Fruit fly (Drosophila melanogaster) whole organism, embryonic: ENCODE measurements around the gene spo.
A peak's percentile ranks its signal among the peaks of the same experiment; 100 is the strongest.

ENCODE experiments used
- CG10274 ChIP-seq: fragments of 200-800 bp; sonication (Bioruptor generic); optimal IDR thresholded peaks from 3 replicates; lab custom pipeline; 2017; ENCODE audit warnings: missing biosample characterization, mild to moderate bottlenecking, missing genetic modification characterization
- CG10979 ChIP-seq: fragments of 200-800 bp; sonication (Bioruptor generic); optimal IDR thresholded peaks from 2 replicates; lab custom pipeline; 2018; ENCODE audit warnings: missing biosample characterization, mild to moderate bottlenecking, missing genetic modification characterization, moderate library complexity
- CG11560 ChIP-seq: fragments of 200-800 bp; sonication (Bioruptor generic); IDR thresholded peaks from 3 replicates; pipeline ENCODE4 v1.3.6; 2022; ENCODE audit warnings: missing biosample characterization, missing genetic modification characterization
- CG13287 ChIP-seq: fragments of 200-800 bp; sonication (Bioruptor generic); IDR thresholded peaks from 2 replicates; pipeline ENCODE4 v1.3.6; 2022; ENCODE audit warnings: missing biosample characterization, missing genetic modification characterization; ENCODE audit not compliant: partially characterized antibody
- CG14014 ChIP-seq: fragments of 200-800 bp; sonication (Bioruptor generic); IDR thresholded peaks from 2 replicates; pipeline ENCODE4 v1.3.6; 2022; ENCODE audit warnings: missing biosample characterization, missing genetic modification characterization
- CG17829 ChIP-seq: fragments of 200-800 bp; optimal IDR thresholded peaks from 2 replicates; lab custom pipeline; 2019; ENCODE audit warnings: missing biosample characterization, mild to moderate bottlenecking, missing genetic modification characterization, moderate library complexity
- CG18262 ChIP-seq: fragments of 200-800 bp; optimal IDR thresholded peaks from 3 replicates; lab custom pipeline; 2019; ENCODE audit warnings: missing biosample characterization, mild to moderate bottlenecking, missing genetic modification characterization, moderate library complexity
- CG2116 ChIP-seq: fragments of 200-800 bp; sonication (Bioruptor generic); optimal IDR thresholded peaks from 3 replicates; lab custom pipeline; 2018; ENCODE audit warnings: missing biosample characterization, mild to moderate bottlenecking, missing genetic modification characterization
- CG2678 ChIP-seq: fragments of 200-800 bp; sonication (Bioruptor generic); optimal IDR thresholded peaks from 3 replicates; lab custom pipeline; 2019; ENCODE audit warnings: missing biosample characterization, mild to moderate bottlenecking, missing genetic modification characterization, moderate library complexity
- CG34224 ChIP-seq: fragments of 200-800 bp; sonication (Bioruptor generic); IDR thresholded peaks from 3 replicates; pipeline ENCODE4 v1.3.6; 2022; ENCODE audit warnings: missing biosample characterization, missing genetic modification characterization; ENCODE audit not compliant: partially characterized antibody
- CG3995 ChIP-seq: fragments of 200-800 bp; sonication (Bioruptor generic); optimal IDR thresholded peaks from 3 replicates; lab custom pipeline; 2016; ENCODE audit warnings: missing biosample characterization, missing genetic modification characterization
- CG8290 ChIP-seq, 3 experiments: fragments of 200-800 bp; sonication (Bioruptor generic); optimal IDR thresholded peaks; 2 replicates each; lab custom pipeline; 2016 to 2019; ENCODE audit warnings: missing biosample characterization in 3 of 3, missing genetic modification characterization in 3 of 3, mild to moderate bottlenecking in 2 of 3, moderate library complexity in 1 of 3
- CTCF ChIP-seq: fragments of 200-800 bp; sonication (Bioruptor generic); optimal IDR thresholded peaks from 2 replicates; lab custom pipeline; 2017; ENCODE audit warnings: missing biosample characterization, mild to moderate bottlenecking, missing genetic modification characterization, moderate library complexity
- Dll ChIP-seq: fragments of 200-800 bp; sonication (Bioruptor generic); IDR thresholded peaks from 4 replicates; pipeline ENCODE4 v1.3.6; 2022; ENCODE audit warnings: missing biosample characterization, missing genetic modification characterization; ENCODE audit not compliant: partially characterized antibody
- Dp ChIP-seq: fragments of 200-800 bp; sonication (Bioruptor generic); optimal IDR thresholded peaks from 2 replicates; lab custom pipeline; 2018; ENCODE audit warnings: missing biosample characterization, mild to moderate bottlenecking, missing genetic modification characterization, moderate library complexity
- Elba2 ChIP-seq: fragments of 200-800 bp; sonication (Bioruptor generic); optimal IDR thresholded peaks from 3 replicates; lab custom pipeline; 2016; ENCODE audit warnings: missing biosample characterization, missing genetic modification characterization
- Ets97D ChIP-seq: fragments of 200-800 bp; sonication (Bioruptor generic); optimal IDR thresholded peaks from 3 replicates; lab custom pipeline; 2016; ENCODE audit warnings: missing biosample characterization, missing genetic modification characterization
- MBD-R2 ChIP-seq: fragments of 200-800 bp; sonication (Bioruptor generic); IDR thresholded peaks from 2 replicates; pipeline ENCODE4 v1.3.6; 2022; ENCODE audit warnings: missing biosample characterization, missing genetic modification characterization
- Med ChIP-seq: fragments of 200-800 bp; sonication (Bioruptor generic); peaks from one replicate; lab custom pipeline; 2016; ENCODE audit warnings: missing biosample characterization, missing genetic modification characterization, mild to moderate bottlenecking, inconsistent platforms, moderate library complexity
- Mrtf ChIP-seq: fragments of 200-800 bp; sonication (Bioruptor generic); IDR thresholded peaks from 3 replicates; pipeline ENCODE4 v1.3.6; 2022; ENCODE audit warnings: missing biosample characterization, missing genetic modification characterization
- NFAT ChIP-seq: fragments of 200-800 bp; sonication (Bioruptor generic); IDR thresholded peaks from 2 replicates; pipeline ENCODE4 v1.3.6; 2022; ENCODE audit warnings: missing biosample characterization, missing genetic modification characterization
- Nf-YC ChIP-seq: fragments of 200-800 bp; optimal IDR thresholded peaks from 3 replicates; lab custom pipeline; 2019; ENCODE audit warnings: missing biosample characterization, mild to moderate bottlenecking, missing genetic modification characterization, moderate library complexity
- Oli ChIP-seq: fragments of 200-800 bp; sonication (Bioruptor generic); optimal IDR thresholded peaks from 2 replicates; lab custom pipeline; 2018; ENCODE audit warnings: missing biosample characterization, mild to moderate bottlenecking, missing genetic modification characterization, moderate library complexity
- PHDP ChIP-seq: fragments of 200-800 bp; sonication (Bioruptor generic); optimal IDR thresholded peaks from 3 replicates; lab custom pipeline; 2018; ENCODE audit warnings: missing biosample characterization, mild to moderate bottlenecking, missing genetic modification characterization, moderate library complexity
- Poxn ChIP-seq: fragments of 200-800 bp; sonication (Bioruptor generic); IDR thresholded peaks from 2 replicates; pipeline ENCODE4 v1.3.6; 2022; ENCODE audit warnings: missing biosample characterization, missing genetic modification characterization
- Stat92E ChIP-seq, 3 experiments: fragments of >200 bp in 2 of 3; fragments of 200-800 bp in 1 of 3; sonication (Bioruptor generic) in 1 of 3; optimal IDR thresholded peaks; 2 replicates each; lab custom pipeline; 2017 to 2019; ENCODE audit warnings: missing biosample characterization in 3 of 3, missing genetic modification characterization in 3 of 3, mild to moderate bottlenecking in 1 of 3, moderate library complexity in 1 of 3
- Xbp1 ChIP-seq: fragments of 200-800 bp; sonication (Bioruptor generic); optimal IDR thresholded peaks from 3 replicates; lab custom pipeline; 2016; ENCODE audit warnings: missing biosample characterization, mild to moderate bottlenecking, missing genetic modification characterization
- abd-A ChIP-seq: fragments of 200-800 bp; sonication (Bioruptor generic); optimal IDR thresholded peaks from 3 replicates; lab custom pipeline; 2019; ENCODE audit warnings: missing biosample characterization, mild to moderate bottlenecking, missing genetic modification characterization, moderate library complexity
- bbx ChIP-seq: fragments of 200-800 bp; sonication (Bioruptor generic); IDR thresholded peaks from 2 replicates; pipeline ENCODE4 v1.3.6; 2022; ENCODE audit warnings: missing biosample characterization, missing genetic modification characterization; ENCODE audit not compliant: partially characterized antibody
- ci ChIP-seq: fragments of 200-800 bp; sonication (Bioruptor generic); IDR thresholded peaks from 3 replicates; pipeline ENCODE4 v1.3.6; 2022; ENCODE audit warnings: missing biosample characterization, missing genetic modification characterization
- crc ChIP-seq: fragments of 200-800 bp; sonication (Bioruptor generic); optimal IDR thresholded peaks from 2 replicates; lab custom pipeline; 2016; ENCODE audit warnings: missing biosample characterization, missing genetic modification characterization
- danr ChIP-seq: fragments of 200-800 bp; sonication (Bioruptor generic); IDR thresholded peaks from 2 replicates; pipeline ENCODE4 v1.3.6; 2022; ENCODE audit warnings: missing biosample characterization, missing genetic modification characterization
- grau ChIP-seq: fragments of 200-800 bp; optimal IDR thresholded peaks from 3 replicates; lab custom pipeline; 2019; ENCODE audit warnings: missing biosample characterization, mild to moderate bottlenecking, missing genetic modification characterization, moderate library complexity
- hb ChIP-seq: fragments of 200-800 bp; sonication (Bioruptor generic); IDR thresholded peaks from 3 replicates; pipeline ENCODE4 v1.3.6; 2022; ENCODE audit warnings: missing biosample characterization, missing genetic modification characterization; ENCODE audit not compliant: partially characterized antibody
- inv ChIP-seq: fragments of 200-800 bp; sonication (Bioruptor generic); IDR thresholded peaks from 2 replicates; pipeline ENCODE4 v1.3.6; 2022; ENCODE audit warnings: missing biosample characterization, missing genetic modification characterization; ENCODE audit not compliant: partially characterized antibody
- knrl ChIP-seq: fragments of 200-800 bp; sonication (Bioruptor generic); IDR thresholded peaks from 3 replicates; pipeline ENCODE4 v1.3.6; 2022; ENCODE audit warnings: missing biosample characterization, missing genetic modification characterization; ENCODE audit not compliant: partially characterized antibody
- lmd ChIP-seq: fragments of 200-800 bp; sonication (Bioruptor generic); IDR thresholded peaks from 2 replicates; pipeline ENCODE4 v1.3.6; 2022; ENCODE audit warnings: missing biosample characterization, missing genetic modification characterization
- nerfin-2 ChIP-seq: fragments of 200-800 bp; sonication (Bioruptor generic); IDR thresholded peaks from 2 replicates; pipeline ENCODE4 v1.3.6; 2022; ENCODE audit warnings: missing biosample characterization, missing genetic modification characterization; ENCODE audit not compliant: partially characterized antibody
- nom ChIP-seq: fragments of 200-800 bp; sonication (Bioruptor generic); optimal IDR thresholded peaks from 2 replicates; lab custom pipeline; 2017; ENCODE audit warnings: missing biosample characterization, missing genetic modification characterization, mild to moderate bottlenecking, moderate library complexity, missing genetic modification reagents
- ranshi ChIP-seq: fragments of 200-800 bp; sonication (Bioruptor generic); IDR thresholded peaks from 2 replicates; pipeline ENCODE4 v1.3.6; 2022; ENCODE audit warnings: missing biosample characterization, missing genetic modification characterization
- sens ChIP-seq: fragments of 200-800 bp; sonication (Bioruptor generic); peaks from one replicate; lab custom pipeline; 2016; ENCODE audit warnings: missing biosample characterization, missing genetic modification characterization
- tin ChIP-seq: fragments of 200-800 bp; sonication (Bioruptor generic); optimal IDR thresholded peaks from 3 replicates; lab custom pipeline; 2016; ENCODE audit warnings: missing biosample characterization, missing genetic modification characterization
- tna ChIP-seq: fragments of 200-800 bp; sonication (Bioruptor generic); IDR thresholded peaks from 2 replicates; pipeline ENCODE4 v1.3.6; 2022; ENCODE audit warnings: missing biosample characterization, missing genetic modification characterization; ENCODE audit not compliant: partially characterized antibody
- unc-4 ChIP-seq: fragments of 200-800 bp; sonication (Bioruptor generic); IDR thresholded peaks from 2 replicates; pipeline ENCODE4 v1.3.6; 2022; ENCODE audit warnings: missing biosample characterization, missing genetic modification characterization; ENCODE audit not compliant: partially characterized antibody
- unpg ChIP-seq: fragments of 200-800 bp; sonication (Bioruptor generic); optimal IDR thresholded peaks from 3 replicates; lab custom pipeline; 2018; ENCODE audit warnings: missing biosample characterization, mild to moderate bottlenecking, missing genetic modification characterization, moderate library complexity
- vvl ChIP-seq: fragments of 200-800 bp; sonication (Bioruptor generic); IDR thresholded peaks from 2 replicates; pipeline ENCODE4 v1.3.6; 2022; ENCODE audit warnings: missing biosample characterization, missing genetic modification characterization
- zen ChIP-seq: fragments of 200-800 bp; sonication (Bioruptor generic); optimal IDR thresholded peaks from 3 replicates; lab custom pipeline; 2018; ENCODE audit warnings: missing biosample characterization, mild to moderate bottlenecking, missing genetic modification characterization, moderate library complexity
- zen2 ChIP-seq: fragments of 200-800 bp; sonication (Bioruptor generic); IDR thresholded peaks from 3 replicates; pipeline ENCODE4 v1.3.6; 2022; ENCODE audit warnings: missing biosample characterization, missing genetic modification characterization; ENCODE audit not compliant: partially characterized antibody
- zfh1 ChIP-seq: fragments of 200-800 bp; sonication (Bioruptor generic); IDR thresholded peaks from 3 replicates; pipeline ENCODE4 v1.3.6; 2022; ENCODE audit warnings: missing biosample characterization, missing genetic modification characterization

The spo gene

dm6 chr3L:5608128-5608527, 15.8 kb upstream of the spo start, which contains the start of gene Eaf6:
Eaf6 (minus strand) TSS chr3L:5608300.
- TF ChIP-seq grau (tag; lab: Kevin White, UChicago) (peak; percentile 7), NFAT (GFP tag; lab: Robert Waterston, UW) (peak; percentile 13; the same call in 1 of the 2 replicates), Xbp1 (GFP tag; lab: Kevin White, UChicago) (no peak), unc-4 (peak; percentile 50; the same call in 1 of the 2 replicates), hb (GFP tag; lab: Robert Waterston, UW) (no peak), zen (tag; lab: Kevin White, UChicago) (peak; percentile 87), MBD-R2 (GFP tag; lab: Robert Waterston, UW) (peak; percentile 86), Nf-YC (peak; percentile 30), CG8290 (GFP tag; optimal IDR thresholded peaks at IDR 0.05; lab: Kevin White, UChicago) (no peak), CG8290 (tag; optimal IDR thresholded peaks at IDR 0.05; lab: Kevin White, UChicago) (peak in 1 of 2 experiments; percentile 17), Dll (GFP tag; lab: Robert Waterston, UW) (peak; percentile 53; the same call in 2 of the 4 replicates), Poxn (GFP tag; lab: Robert Waterston, UW) (no peak), vvl (GFP tag; lab: Robert Waterston, UW) (peak; percentile 55; the same call in 1 of the 2 replicates), CG13287 (GFP tag; lab: Robert Waterston, UW) (peak; percentile 62), Stat92E (GFP tag; optimal IDR thresholded peaks at IDR 0.05; lab: Kevin White, UChicago) (peak in 1 of 3 experiments; percentile 39), Mrtf (GFP tag; lab: Robert Waterston, UW) (no peak), bbx (GFP tag; lab: Robert Waterston, UW) (0 out of 2 replicates have a peak, but pooled peaks have one; percentile 20), nerfin-2 (peak; percentile 21; the same call in 1 of the 2 replicates), CG34224 (peak; percentile 33; the same call in 1 of the 3 replicates), unpg (peak; percentile 8), inv (0 out of 2 replicates have a peak, but pooled peaks have one; percentile 10), Elba2 (GFP tag; lab: Kevin White, UChicago) (no peak), CG11560 (tag; lab: Robert Waterston, UW) (no peak; the same call in 2 of the 3 replicates), CG17829 (peak; percentile 1), ranshi (GFP tag; lab: Robert Waterston, UW) (no peak), CG18262 (tag; lab: Kevin White, UChicago) (peak; percentile 15), zen2 (GFP tag; lab: Robert Waterston, UW) (no peak), Dp (GFP tag; lab: Kevin White, UChicago) (peak; percentile 33), Ets97D (GFP tag; lab: Kevin White, UChicago) (peak; percentile 50), Med (GFP tag; lab: Kevin White, UChicago) (peak; percentile 45), lmd (GFP tag; lab: Robert Waterston, UW) (no peak), nom (GFP tag; lab: Kevin White, UChicago) (no peak), zfh1 (no peak), CTCF (GFP tag; lab: Kevin White, UChicago) (peak; percentile 95), Oli (tag; lab: Kevin White, UChicago) (no peak), tin (GFP tag; lab: Kevin White, UChicago) (no peak), sens (peak; percentile 10), abd-A (tag; lab: Kevin White, UChicago) (peak; percentile 84), knrl (GFP tag; lab: Robert Waterston, UW) (peak; percentile 54; the same call in 2 of the 3 replicates), danr (GFP tag; lab: Robert Waterston, UW) (no peak), tna (GFP tag; lab: Robert Waterston, UW) (no peak), CG10274 (no peak), CG10979 (peak; percentile 61), CG14014 (GFP tag; lab: Robert Waterston, UW) (no peak), PHDP (no peak), CG2116 (GFP tag; lab: Kevin White, UChicago) (peak; percentile 72), ci (GFP tag; lab: Robert Waterston, UW) (no peak), CG2678 (tag; lab: Kevin White, UChicago) (no peak), crc (no peak), CG3995 (GFP tag; lab: Kevin White, UChicago) (peak; percentile 25)
